Fruit fly (Drosophila melanogaster) whole organism, wandering third instar larva: ENCODE results near the gene CG10098.

Experiments used
- Jra ChIP-seq: sonication (Bioruptor generic); optimal IDR thresholded peaks from 2 replicates; lab custom pipeline; 2016; ENCODE audit warnings: missing biosample characterization, missing genetic modification characterization
- OdsH ChIP-seq: fragments of 200-800 bp; sonication (Bioruptor generic); optimal IDR thresholded peaks from 2 replicates; lab custom pipeline; 2016; ENCODE audit warnings: missing biosample characterization, mild to moderate bottlenecking, missing genetic modification characterization
- lola ChIP-seq: fragments of >200 bp; optimal IDR thresholded peaks from 2 replicates; lab custom pipeline; 2017; ENCODE audit warnings: missing biosample characterization, missing genetic modification characterization
- pan ChIP-seq: fragments of >200 bp; optimal IDR thresholded peaks from 2 replicates; lab custom pipeline; 2017
- usp ChIP-seq: fragments of >200 bp; optimal IDR thresholded peaks from 2 replicates; lab custom pipeline; 2017; ENCODE audit warnings: missing biosample characterization, missing genetic modification characterization

DNA sequence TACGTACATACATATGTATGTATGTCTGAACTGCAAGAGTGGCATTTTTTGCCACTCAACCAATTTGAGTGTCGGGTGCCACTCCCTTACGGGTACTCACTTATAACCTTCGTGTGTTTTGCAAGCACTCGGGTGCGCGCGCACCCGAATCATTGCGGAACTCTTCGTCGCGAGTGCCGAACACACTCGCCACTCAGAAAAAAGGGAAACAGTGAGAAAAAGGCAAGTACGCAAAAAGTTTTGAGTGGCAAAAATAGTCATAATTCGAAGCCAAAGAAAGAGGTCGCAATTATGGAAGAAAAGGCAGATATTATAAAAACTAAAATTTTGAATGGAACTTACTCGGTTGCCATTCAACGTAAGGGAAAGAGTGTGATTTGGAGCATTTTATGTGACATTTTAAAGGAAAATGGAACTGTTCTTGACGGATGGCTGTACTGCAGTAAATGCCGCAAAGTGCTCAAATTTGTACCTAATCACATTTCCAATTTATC is 34.0 kb upstream of the CG10098 start:
- TF ChIP-seq Jra (GFP tag; lab: Kevin White, UChicago) (no peak), pan (peak; percentile 40), usp (GFP tag; lab: Kevin White, UChicago) (no peak), OdsH (GFP tag; lab: Kevin White, UChicago) (no peak), lola (no peak)
